Fruit fly (Drosophila melanogaster) whole organism, embryonic: ENCODE data around the gene LIMK1.

Experiments used
- Antp ChIP-seq: fragments of 200-800 bp; sonication (Bioruptor generic); optimal IDR thresholded peaks from 3 replicates; lab custom pipeline; 2016; ENCODE audit warnings: missing biosample characterization, missing genetic modification characterization
- CG10321 ChIP-seq: fragments of 200-800 bp; sonication (Bioruptor generic); IDR thresholded peaks from 2 replicates; pipeline ENCODE4 v1.3.6; 2022; ENCODE audit warnings: missing biosample characterization, missing genetic modification characterization
- CG14014 ChIP-seq: fragments of 200-800 bp; sonication (Bioruptor generic); IDR thresholded peaks from 2 replicates; pipeline ENCODE4 v1.3.6; 2022; ENCODE audit warnings: missing biosample characterization, missing genetic modification characterization
- CG14710 ChIP-seq: fragments of 200-800 bp; sonication (Bioruptor generic); optimal IDR thresholded peaks from 3 replicates; lab custom pipeline; 2019; ENCODE audit warnings: missing biosample characterization, mild to moderate bottlenecking, missing genetic modification characterization, moderate library complexity
- CG17802 ChIP-seq: fragments of 200-800 bp; sonication (Bioruptor generic); optimal IDR thresholded peaks from 2 replicates; lab custom pipeline; 2018; ENCODE audit warnings: missing biosample characterization, mild to moderate bottlenecking, missing genetic modification characterization, moderate library complexity
- CG1832 ChIP-seq: fragments of 200-800 bp; sonication (Bioruptor generic); optimal IDR thresholded peaks from 2 replicates; lab custom pipeline; 2017; ENCODE audit warnings: missing biosample characterization, mild to moderate bottlenecking, missing genetic modification characterization, inconsistent platforms
- CG2202 ChIP-seq: fragments of 200-800 bp; sonication (Bioruptor generic); optimal IDR thresholded peaks from 2 replicates; lab custom pipeline; 2018; ENCODE audit warnings: missing biosample characterization, mild to moderate bottlenecking, missing genetic modification characterization
- CG2712 ChIP-seq: fragments of 200-800 bp; optimal IDR thresholded peaks from 3 replicates; lab custom pipeline; 2019; ENCODE audit warnings: missing biosample characterization, mild to moderate bottlenecking, missing genetic modification characterization, moderate library complexity
- CG3065 ChIP-seq: fragments of 200-800 bp; sonication (Bioruptor generic); optimal IDR thresholded peaks from 2 replicates; lab custom pipeline; 2016; ENCODE audit warnings: missing biosample characterization, missing genetic modification characterization
- CG31365 ChIP-seq: fragments of 200-800 bp; sonication (Bioruptor generic); optimal IDR thresholded peaks from 2 replicates; lab custom pipeline; 2018; ENCODE audit warnings: missing biosample characterization, mild to moderate bottlenecking, missing genetic modification characterization
- CG4282 ChIP-seq: fragments of 200-800 bp; sonication (Bioruptor generic); optimal IDR thresholded peaks from 2 replicates; lab custom pipeline; 2016; ENCODE audit warnings: missing biosample characterization, missing genetic modification characterization
- CG5245 ChIP-seq: fragments of 200-800 bp; sonication (Bioruptor generic); optimal IDR thresholded peaks from 3 replicates; lab custom pipeline; 2016; ENCODE audit warnings: missing biosample characterization, missing genetic modification characterization
- CG7963 ChIP-seq: fragments of 200-800 bp; sonication (Bioruptor generic); IDR thresholded peaks from 3 replicates; pipeline ENCODE4 v1.3.6; 2022; ENCODE audit warnings: missing biosample characterization, missing genetic modification characterization; ENCODE audit not compliant: partially characterized antibody
- CG8290 ChIP-seq, 3 experiments: fragments of 200-800 bp; sonication (Bioruptor generic); optimal IDR thresholded peaks; 2 replicates each; lab custom pipeline; 2016 to 2019; ENCODE audit warnings: missing biosample characterization in 3 of 3, missing genetic modification characterization in 3 of 3, mild to moderate bottlenecking in 2 of 3, moderate library complexity in 1 of 3
- CrebB ChIP-seq: fragments of 200-800 bp; sonication (Bioruptor generic); optimal IDR thresholded peaks from 3 replicates; lab custom pipeline; 2018; ENCODE audit warnings: missing biosample characterization, mild to moderate bottlenecking, missing genetic modification characterization
- D ChIP-seq, 2 experiments: fragments of 200-800 bp in 1 of 2; fragments of >200 bp in 1 of 2; sonication (Bioruptor generic) in 1 of 2; optimal IDR thresholded peaks; 2 replicates in 1 of 2; 3 replicates in 1 of 2; lab custom pipeline; 2017; ENCODE audit warnings: mild to moderate bottlenecking in 1 of 2, missing biosample characterization in 1 of 2, missing genetic modification characterization in 1 of 2, missing genetic modification reagents in 1 of 2
- Hsf ChIP-seq: fragments of 200-800 bp; sonication (Bioruptor generic); optimal IDR thresholded peaks from 3 replicates; lab custom pipeline; 2016; ENCODE audit warnings: missing biosample characterization, missing genetic modification characterization
- MESR4 ChIP-seq: fragments of 200-800 bp; sonication (Bioruptor generic); optimal IDR thresholded peaks from 2 replicates; lab custom pipeline; 2018; ENCODE audit warnings: missing biosample characterization, mild to moderate bottlenecking, missing genetic modification characterization, moderate library complexity
- Nf-YB ChIP-seq: fragments of 200-800 bp; sonication (Bioruptor generic); optimal IDR thresholded peaks from 3 replicates; lab custom pipeline; 2019; ENCODE audit warnings: missing biosample characterization, mild to moderate bottlenecking, missing genetic modification characterization, moderate library complexity
- Nf-YC ChIP-seq: fragments of 200-800 bp; optimal IDR thresholded peaks from 3 replicates; lab custom pipeline; 2019; ENCODE audit warnings: missing biosample characterization, mild to moderate bottlenecking, missing genetic modification characterization, moderate library complexity
- Rfx ChIP-seq: fragments of 200-800 bp; sonication (Bioruptor generic); IDR thresholded peaks from 2 replicates; pipeline ENCODE4 v1.3.6; 2022; ENCODE audit warnings: missing biosample characterization, missing genetic modification characterization
- Sin3A ChIP-seq: fragments of >200 bp; optimal IDR thresholded peaks from 2 replicates; lab custom pipeline; 2018
- Xrp1 ChIP-seq: fragments of 200-800 bp; sonication (Bioruptor generic); IDR thresholded peaks from 2 replicates; pipeline ENCODE4 v1.3.6; 2022; ENCODE audit warnings: missing biosample characterization, missing genetic modification characterization
- amos ChIP-seq: fragments of 200-800 bp; sonication (Bioruptor generic); IDR thresholded peaks from 2 replicates; pipeline ENCODE4 v1.3.6; 2022; ENCODE audit warnings: missing biosample characterization, missing genetic modification characterization; ENCODE audit not compliant: partially characterized antibody
- bigmax ChIP-seq: fragments of 200-800 bp; sonication (Bioruptor generic); optimal IDR thresholded peaks from 2 replicates; lab custom pipeline; 2018; ENCODE audit warnings: missing biosample characterization, mild to moderate bottlenecking, missing genetic modification characterization
- bsh ChIP-seq, 2 experiments: fragments of 200-800 bp; sonication (Bioruptor generic); optimal IDR thresholded peaks; 2 replicates each; lab custom pipeline; 2017 to 2018; ENCODE audit warnings: mild to moderate bottlenecking in 2 of 2, missing biosample characterization in 2 of 2, missing genetic modification characterization in 2 of 2, moderate library complexity in 1 of 2
- dmrt99B ChIP-seq: fragments of 200-800 bp; sonication (Bioruptor generic); optimal IDR thresholded peaks from 2 replicates; lab custom pipeline; 2018; ENCODE audit warnings: missing biosample characterization, mild to moderate bottlenecking, missing genetic modification characterization, moderate library complexity
- ewg ChIP-seq: fragments of 200-800 bp; sonication (Bioruptor generic); optimal IDR thresholded peaks from 3 replicates; lab custom pipeline; 2017; ENCODE audit warnings: mild to moderate bottlenecking, missing biosample characterization, missing genetic modification reagents, missing genetic modification characterization
- fru ChIP-seq: fragments of >200 bp; optimal IDR thresholded peaks from 2 replicates; lab custom pipeline; 2017
- grau ChIP-seq: fragments of 200-800 bp; optimal IDR thresholded peaks from 3 replicates; lab custom pipeline; 2019; ENCODE audit warnings: missing biosample characterization, mild to moderate bottlenecking, missing genetic modification characterization, moderate library complexity
- nerfin-1 ChIP-seq: fragments of 200-800 bp; sonication (Bioruptor generic); optimal IDR thresholded peaks from 3 replicates; lab custom pipeline; 2019; ENCODE audit warnings: missing biosample characterization, mild to moderate bottlenecking, missing genetic modification characterization, moderate library complexity
- pan ChIP-seq, 4 experiments: fragments of >200 bp in 3 of 4; fragments of 200-800 bp in 1 of 4; sonication (Bioruptor generic) in 1 of 4; optimal IDR thresholded peaks in 3 of 4; IDR thresholded peaks in 1 of 4; 2 replicates each; pipeline versions ENCODE4 v1.3.6 to Lab custom; 2017 to 2022; ENCODE audit warnings: missing biosample characterization in 2 of 4, missing genetic modification characterization in 2 of 4, mixed read lengths in 1 of 4
- pfk ChIP-seq: fragments of 200-800 bp; sonication (Bioruptor generic); optimal IDR thresholded peaks from 2 replicates; lab custom pipeline; 2018; ENCODE audit warnings: missing biosample characterization, mild to moderate bottlenecking, missing genetic modification characterization, moderate library complexity
- pros ChIP-seq: fragments of 200-800 bp; sonication (Bioruptor generic); optimal IDR thresholded peaks from 3 replicates; lab custom pipeline; 2019; ENCODE audit warnings: missing biosample characterization, mild to moderate bottlenecking, missing genetic modification characterization, moderate library complexity
- row ChIP-seq: fragments of 200-800 bp; sonication (Bioruptor generic); IDR thresholded peaks from 3 replicates; pipeline ENCODE4 v1.3.6; 2022; ENCODE audit warnings: missing biosample characterization, missing genetic modification characterization
- sens ChIP-seq: fragments of 200-800 bp; sonication (Bioruptor generic); peaks from one replicate; lab custom pipeline; 2016; ENCODE audit warnings: missing biosample characterization, missing genetic modification characterization
- sisA ChIP-seq: fragments of 200-800 bp; sonication (Bioruptor generic); IDR thresholded peaks from 2 replicates; pipeline ENCODE4 v1.3.6; 2022; ENCODE audit warnings: missing biosample characterization, missing genetic modification characterization
- ssp ChIP-seq: fragments of 200-800 bp; sonication (Bioruptor generic); IDR thresholded peaks from 2 replicates; pipeline ENCODE4 v1.3.6; 2022; ENCODE audit warnings: missing biosample characterization, missing genetic modification characterization
- wdn ChIP-seq: fragments of 200-800 bp; sonication (Bioruptor generic); IDR thresholded peaks from 2 replicates; pipeline ENCODE4 v1.3.6; 2022; ENCODE audit warnings: missing biosample characterization, missing genetic modification characterization
- zfh2 ChIP-seq: fragments of 200-800 bp; sonication (Bioruptor generic); optimal IDR thresholded peaks from 2 replicates; lab custom pipeline; 2016; ENCODE audit warnings: missing biosample characterization, missing genetic modification characterization

The LIMK1 gene

dm6 chrX:12625594-12626274 is 33.7 kb upstream of the LIMK1 start (continued):
- TF ChIP-seq bigmax (GFP tag; lab: Kevin White, UChicago) (peak; percentile 82), CG2712 (tag; lab: Kevin White, UChicago) (no peak), sens (GFP tag; lab: Kevin White, UChicago) (peak; percentile 53), wdn (GFP tag; lab: Robert Waterston, UW) (no peak), pros (peak; percentile 41), CG2202 (no peak), sisA (no peak), CrebB (no peak), CG3065 (GFP tag; lab: Kevin White, UChicago) (no peak), CG31365 (tag; lab: Kevin White, UChicago) (peak; percentile 67), CG4282 (GFP tag; lab: Kevin White, UChicago) (no peak), Sin3A (lab: Kevin White, UChicago) (no peak), pan (optimal IDR thresholded peaks at IDR 0.05; lab: Kevin White, UChicago) (no peak), pan (GFP tag; optimal IDR thresholded peaks at IDR 0.05 in 1 of 2, IDR thresholded peaks at IDR 0.05 in 1 of 2) (no peak), pfk (GFP tag; lab: Kevin White, UChicago) (no peak), Hsf (GFP tag; lab: Kevin White, UChicago) (no peak), CG14710 (tag; lab: Kevin White, UChicago) (peak; percentile 16), zfh2 (GFP tag; lab: Kevin White, UChicago) (no peak), CG14014 (GFP tag; lab: Robert Waterston, UW) (no peak), Xrp1 (peak; percentile 28; the same call in 1 of the 2 replicates), MESR4 (GFP tag; lab: Kevin White, UChicago) (no peak), dmrt99B (peak; percentile 30), fru (lab: Kevin White, UChicago) (no peak), ssp (GFP tag; lab: Robert Waterston, UW) (no peak), row (GFP tag; lab: Robert Waterston, UW) (peak; percentile 55), CG5245 (GFP tag; lab: Kevin White, UChicago) (no peak), CG8290 (GFP tag; optimal IDR thresholded peaks at IDR 0.05; lab: Kevin White, UChicago) (peak; percentile 31), CG8290 (tag; optimal IDR thresholded peaks at IDR 0.05; lab: Kevin White, UChicago) (no peak), nerfin-1 (tag; lab: Kevin White, UChicago) (no peak), Antp (GFP tag; lab: Kevin White, UChicago) (no peak), bsh (GFP tag; optimal IDR thresholded peaks at IDR 0.05; lab: Kevin White, UChicago) (peak in 1 of 2 experiments; percentile 8), Rfx (GFP tag; lab: Robert Waterston, UW) (no peak), grau (peak; percentile 80)

- TF ChIP-seq CG17802 (tag; lab: Kevin White, UChicago): peak; percentile 7
- TF ChIP-seq D (optimal IDR thresholded peaks at IDR 0.05; lab: Kevin White, UChicago): no peak
- no peak for TF ChIP-seq D (GFP tag; optimal IDR thresholded peaks at IDR 0.05; lab: Kevin White, UChicago)
- TF ChIP-seq, all 482 proteins: peak for 1
Measured at dm6 chrX:12623992-12624391, 32.0 kb upstream of the LIMK1 start, which contains the start of gene CG15728. Gene CG15728, plus strand, starts transcription at chrX:12624292.

dm6 chrX:12621640-12622039 is 29.6 kb upstream of the LIMK1 start:
- TF ChIP-seq ssp (GFP tag; lab: Robert Waterston, UW): no peak
- TF ChIP-seq CG1832 (GFP tag; lab: Kevin White, UChicago): peak; percentile 40
- peak; percentile 91 for TF ChIP-seq Nf-YC (tag; lab: Kevin White, UChicago)
- TF ChIP-seq Nf-YB (GFP tag; lab: Kevin White, UChicago): peak; percentile 86
- no peak for TF ChIP-seq amos (GFP tag; lab: Robert Waterston, UW)
- TF ChIP-seq ewg (GFP tag; lab: Kevin White, UChicago): peak; percentile 69
- peak; percentile 77 for TF ChIP-seq CG10321 (GFP tag; lab: Robert Waterston, UW)
- TF ChIP-seq CG7963 (GFP tag; lab: Robert Waterston, UW): no peak
- TF ChIP-seq, all 482 proteins: peak for 5
